Fruit fly (Drosophila melanogaster) whole organism, wandering third instar larva: Measurements from ENCODE around the gene Six4.

Experiments
- Abd-B ChIP-seq: fragments of >200 bp; optimal IDR thresholded peaks from 2 replicates; lab custom pipeline; 2017; ENCODE audit warnings: missing biosample characterization, missing genetic modification characterization
- CG32264 ChIP-seq: fragments of 200-800 bp; sonication (Bioruptor generic); optimal IDR thresholded peaks from 2 replicates; lab custom pipeline; 2016; ENCODE audit warnings: missing biosample characterization, missing genetic modification characterization
- CG9705 ChIP-seq: fragments of 200-800 bp; sonication (Bioruptor generic); optimal IDR thresholded peaks from 2 replicates; lab custom pipeline; 2018; ENCODE audit warnings: missing biosample characterization, mild to moderate bottlenecking, missing genetic modification characterization
- CrebA ChIP-seq: fragments of 200-800 bp; sonication (Bioruptor generic); optimal IDR thresholded peaks from 2 replicates; lab custom pipeline; 2016; ENCODE audit warnings: missing biosample characterization, mild to moderate bottlenecking, missing genetic modification characterization, borderline replicate concordance
- Dfd ChIP-seq: fragments of >200 bp; optimal IDR thresholded peaks from 2 replicates; lab custom pipeline; 2017; ENCODE audit warnings: missing biosample characterization, missing genetic modification characterization
- Dif ChIP-seq: fragments of 200-275, 200-300 bp; sonication (Bioruptor generic); optimal IDR thresholded peaks from 2 replicates; lab custom pipeline; 2018; ENCODE audit warnings: missing biosample characterization, missing genetic modification characterization; ENCODE audit not compliant: partially characterized antibody
- GATAd ChIP-seq: sonication (Bioruptor generic); optimal IDR thresholded peaks from 2 replicates; lab custom pipeline; 2016; ENCODE audit warnings: missing biosample characterization, missing genetic modification characterization
- HLH106 ChIP-seq: fragments of 200-800 bp; optimal IDR thresholded peaks from 3 replicates; lab custom pipeline; 2019; ENCODE audit warnings: missing biosample characterization, mild to moderate bottlenecking, missing genetic modification characterization, moderate library complexity
- Hnf4 ChIP-seq: fragments of 200-800 bp; sonication (Bioruptor generic); optimal IDR thresholded peaks from 2 replicates; lab custom pipeline; 2016; ENCODE audit warnings: missing biosample characterization, mild to moderate bottlenecking, missing genetic modification characterization
- Hr78 ChIP-seq: fragments of >200 bp; optimal IDR thresholded peaks from 2 replicates; lab custom pipeline; 2017; ENCODE audit warnings: missing biosample characterization, missing genetic modification characterization
- Hr83 ChIP-seq: fragments of 200-300 bp; sonication (Bioruptor generic); optimal IDR thresholded peaks from 2 replicates; lab custom pipeline; 2016; ENCODE audit warnings: missing biosample characterization, mild to moderate bottlenecking, missing genetic modification characterization, moderate library complexity; ENCODE audit not compliant: poor library complexity, severe bottlenecking
- Jra ChIP-seq: sonication (Bioruptor generic); optimal IDR thresholded peaks from 2 replicates; lab custom pipeline; 2016; ENCODE audit warnings: missing biosample characterization, missing genetic modification characterization
- Mio ChIP-seq: sonication (Bioruptor generic); optimal IDR thresholded peaks from 2 replicates; lab custom pipeline; 2016; ENCODE audit warnings: missing biosample characterization, missing genetic modification characterization
- Myc ChIP-seq: fragments of >200 bp; optimal IDR thresholded peaks from 2 replicates; lab custom pipeline; 2017
- N ChIP-seq: fragments of >200 bp; optimal IDR thresholded peaks from 2 replicates; lab custom pipeline; 2018; ENCODE audit warnings: missing biosample characterization, missing external identifiers, missing genetic modification characterization
- OdsH ChIP-seq: fragments of 200-800 bp; sonication (Bioruptor generic); optimal IDR thresholded peaks from 2 replicates; lab custom pipeline; 2016; ENCODE audit warnings: missing biosample characterization, mild to moderate bottlenecking, missing genetic modification characterization
- Rel ChIP-seq, 2 experiments: fragments of 200-800 bp; sonication (Bioruptor generic) in 1 of 2; optimal IDR thresholded peaks; 2 replicates in 1 of 2; 3 replicates in 1 of 2; lab custom pipeline; 2016 to 2019; ENCODE audit warnings: mild to moderate bottlenecking in 2 of 2, missing biosample characterization in 2 of 2, missing genetic modification characterization in 2 of 2, moderate library complexity in 1 of 2
- Sp1 ChIP-seq: fragments of 200-800 bp; sonication (Bioruptor generic); optimal IDR thresholded peaks from 3 replicates; lab custom pipeline; 2019; ENCODE audit warnings: missing biosample characterization, mild to moderate bottlenecking, missing genetic modification characterization, moderate library complexity
- Vsx2 ChIP-seq: fragments of 200-300, 225-300 bp; sonication (Bioruptor generic); optimal IDR thresholded peaks from 2 replicates; lab custom pipeline; 2018; ENCODE audit warnings: missing biosample characterization, missing genetic modification characterization; ENCODE audit not compliant: partially characterized antibody
- br ChIP-seq: fragments of 200-800 bp; sonication (Bioruptor generic); optimal IDR thresholded peaks from 2 replicates; lab custom pipeline; 2016; ENCODE audit warnings: missing biosample characterization, missing genetic modification characterization
- brk ChIP-seq: fragments of 200-800 bp; sonication (Bioruptor generic); optimal IDR thresholded peaks from 2 replicates; lab custom pipeline; 2016; ENCODE audit warnings: missing biosample characterization, mild to moderate bottlenecking, missing genetic modification characterization
- dl ChIP-seq, 2 experiments: fragments of 175-275, 200-275 bp in 1 of 2; fragments of 200-275 bp in 1 of 2; sonication (Bioruptor generic); optimal IDR thresholded peaks; lab custom pipeline; 2018; ENCODE audit warnings: mild to moderate bottlenecking in 2 of 2, missing biosample characterization in 2 of 2, missing genetic modification characterization in 2 of 2, moderate library complexity in 2 of 2; ENCODE audit not compliant: partially characterized antibody in 2 of 2, insufficient read depth in 1 of 2
- dmrt93B ChIP-seq: fragments of 200-800 bp; sonication (Bioruptor generic); optimal IDR thresholded peaks from 2 replicates; lab custom pipeline; 2018; ENCODE audit warnings: missing biosample characterization, mild to moderate bottlenecking, missing genetic modification characterization
- dsf ChIP-seq: sonication (Bioruptor generic); optimal IDR thresholded peaks from 2 replicates; lab custom pipeline; 2016; ENCODE audit warnings: missing biosample characterization, missing genetic modification characterization, borderline replicate concordance
- ey ChIP-seq: fragments of 200-800 bp; sonication (Bioruptor generic); optimal IDR thresholded peaks from 2 replicates; lab custom pipeline; 2016; ENCODE audit warnings: missing biosample characterization, missing genetic modification characterization
- foxo ChIP-seq, 2 experiments: fragments of 200-800 bp; sonication (Bioruptor generic); optimal IDR thresholded peaks; 2 replicates in 1 of 2; 3 replicates in 1 of 2; lab custom pipeline; 2016 to 2017; ENCODE audit warnings: missing biosample characterization in 2 of 2, missing genetic modification characterization in 2 of 2
- fru ChIP-seq: fragments of 200-800 bp; sonication (Bioruptor generic); optimal IDR thresholded peaks from 3 replicates; lab custom pipeline; 2016; ENCODE audit warnings: missing biosample characterization, mild to moderate bottlenecking, missing genetic modification characterization
- h ChIP-seq: fragments of 200-800 bp; sonication (Bioruptor generic); optimal IDR thresholded peaks from 3 replicates; lab custom pipeline; 2016; ENCODE audit warnings: missing biosample characterization, mild to moderate bottlenecking, missing genetic modification characterization
- jim ChIP-seq: fragments of 175-275, 200-325 bp; sonication (Bioruptor generic); optimal IDR thresholded peaks from 2 replicates; lab custom pipeline; 2016; ENCODE audit warnings: missing biosample characterization, mild to moderate bottlenecking, missing genetic modification characterization
- lola ChIP-seq: fragments of >200 bp; optimal IDR thresholded peaks from 2 replicates; lab custom pipeline; 2017; ENCODE audit warnings: missing biosample characterization, missing genetic modification characterization
- pan ChIP-seq: fragments of >200 bp; optimal IDR thresholded peaks from 2 replicates; lab custom pipeline; 2017
- psq ChIP-seq: fragments of 200-800 bp; sonication (Bioruptor generic); optimal IDR thresholded peaks from 3 replicates; lab custom pipeline; 2017; ENCODE audit warnings: missing biosample characterization, mild to moderate bottlenecking, missing genetic modification characterization, moderate library complexity
- rgr ChIP-seq: fragments of 200-800 bp; sonication (Bioruptor generic); optimal IDR thresholded peaks from 3 replicates; lab custom pipeline; 2016; ENCODE audit warnings: missing biosample characterization, mild to moderate bottlenecking, missing genetic modification characterization
- sage ChIP-seq: fragments of 200-800 bp; sonication (Bioruptor generic); optimal IDR thresholded peaks from 2 replicates; lab custom pipeline; 2016; ENCODE audit warnings: missing biosample characterization, mild to moderate bottlenecking, missing genetic modification characterization
- sv ChIP-seq: fragments of 200-800 bp; sonication (Bioruptor generic); optimal IDR thresholded peaks from 3 replicates; lab custom pipeline; 2016; ENCODE audit warnings: missing biosample characterization, missing genetic modification characterization
- tai ChIP-seq: sonication (Bioruptor generic); optimal IDR thresholded peaks from 2 replicates; lab custom pipeline; 2016; ENCODE audit warnings: missing biosample characterization, missing genetic modification characterization
- usp ChIP-seq: fragments of >200 bp; optimal IDR thresholded peaks from 2 replicates; lab custom pipeline; 2017; ENCODE audit warnings: missing biosample characterization, missing genetic modification characterization
- woc ChIP-seq: sonication (Bioruptor generic); optimal IDR thresholded peaks from 2 replicates; lab custom pipeline; 2016; ENCODE audit warnings: missing biosample characterization, mild to moderate bottlenecking, missing genetic modification characterization

Gene Six4

dm6 chr3L:20771001-20771890 is 21.3 kb downstream of the Six4 start, which contains the start of the genes CG4042 and Pitslre:
Gene CG4042 (minus strand): TSS chr3L:20771507.
Gene Pitslre (plus strand): TSS chr3L:20771528.
- TF ChIP-seq Hnf4 (GFP tag; lab: Kevin White, UChicago) (peak; percentile 58), foxo (GFP tag; optimal IDR thresholded peaks at IDR 0.05; lab: Kevin White, UChicago) (peak in 1 of 2 experiments; percentile 67), CG32264 (GFP tag; lab: Kevin White, UChicago) (no peak), jim (GFP tag; lab: Kevin White, UChicago) (no peak), CrebA (GFP tag; lab: Kevin White, UChicago) (no peak), Sp1 (GFP tag; lab: Kevin White, UChicago) (no peak), OdsH (peak; percentile 54), tai (no peak), Vsx2 (GFP tag; lab: Kevin White, UChicago) (no peak), Mio (GFP tag; lab: Kevin White, UChicago) (no peak), sage (peak; percentile 27), N (no peak), Myc (lab: Kevin White, UChicago) (no peak), Dfd (no peak), lola (no peak), Hr78 (GFP tag; lab: Kevin White, UChicago) (no peak), dl (GFP tag; optimal IDR thresholded peaks at IDR 0.05; lab: Kevin White, UChicago; ENCODE audit: insufficient read depth in 1 of 2, partially characterized antibody in 2 of 2) (no peak), psq (peak; percentile 57), pan (lab: Kevin White, UChicago) (no peak), GATAd (GFP tag; lab: Kevin White, UChicago) (no peak), Rel (GFP tag; optimal IDR thresholded peaks at IDR 0.05; lab: Kevin White, UChicago) (no peak), Rel (tag; optimal IDR thresholded peaks at IDR 0.05; lab: Kevin White, UChicago) (no peak), ey (GFP tag; lab: Kevin White, UChicago) (no peak), woc (GFP tag; lab: Kevin White, UChicago) (peak; percentile 31), brk (GFP tag; lab: Kevin White, UChicago) (peak; percentile 72), rgr (GFP tag; lab: Kevin White, UChicago) (peak; percentile 47), br (GFP tag; lab: Kevin White, UChicago) (peak; percentile 6), HLH106 (tag; lab: Kevin White, UChicago) (no peak), fru (GFP tag; lab: Kevin White, UChicago) (peak; percentile 38), sv (GFP tag; lab: Kevin White, UChicago) (peak; percentile 35), Dif (GFP tag; lab: Kevin White, UChicago) (no peak), CG9705 (GFP tag; lab: Kevin White, UChicago) (no peak), Jra (GFP tag; lab: Kevin White, UChicago) (peak; percentile 22), dsf (GFP tag; lab: Kevin White, UChicago) (no peak), Hr83 (GFP tag; lab: Kevin White, UChicago) (peak; percentile 23), dmrt93B (peak; percentile 13), h (GFP tag; lab: Kevin White, UChicago) (peak; percentile 52), Abd-B (GFP tag; lab: Kevin White, UChicago) (no peak), usp (GFP tag; lab: Kevin White, UChicago) (no peak)

DNA sequence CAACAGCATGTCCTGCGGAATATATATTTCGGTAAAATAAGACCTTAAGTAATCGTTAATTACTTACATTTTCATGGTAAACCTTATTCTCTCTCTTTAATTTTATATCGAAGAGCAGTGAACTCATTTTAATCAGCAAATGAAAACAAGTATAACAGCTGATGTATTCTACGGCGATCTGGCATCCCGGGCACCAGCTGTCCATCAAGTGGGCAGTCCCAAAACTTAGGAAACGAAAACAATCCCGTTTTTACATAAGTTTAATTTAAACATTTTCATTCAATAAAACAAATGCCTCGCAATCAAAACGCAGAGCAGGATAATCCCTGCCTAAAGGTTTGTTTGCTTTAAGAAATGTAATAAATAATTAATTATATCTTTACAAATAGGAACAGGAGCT is 23.2 kb downstream of the Six4 start, which contains the start of the genes CG4074 and CG4186:
Gene CG4074, minus strand, starts transcription at position 151 of the 400 bp plus-strand sequence.
Gene CG4186, plus strand, starts transcription at position 237 of the 400 bp plus-strand sequence.
- TF ChIP-seq dsf (GFP tag; lab: Kevin White, UChicago) (no peak), Vsx2 (GFP tag; lab: Kevin White, UChicago) (no peak), Hnf4 (GFP tag; lab: Kevin White, UChicago) (no peak), sage (peak; percentile 5), N (no peak), dl (GFP tag; optimal IDR thresholded peaks at IDR 0.05; lab: Kevin White, UChicago; ENCODE audit: insufficient read depth in 1 of 2, partially characterized antibody in 2 of 2) (no peak), GATAd (GFP tag; lab: Kevin White, UChicago) (no peak), fru (GFP tag; lab: Kevin White, UChicago) (no peak), HLH106 (tag; lab: Kevin White, UChicago) (no peak)
